Fruit fly (Drosophila melanogaster): ENCODE data around the gene CG7058.

The CG7058 gene

dm6 chrX:18806365-18806764, at the start of gene CG7058:
Gene CG7058, plus strand, starts transcription at chrX:18806694.
- TF ChIP-seq CG32006 (GFP tag; optimal IDR thresholded peaks at IDR 0.05): no peak
- TF ChIP-seq CG34406 (GFP tag; optimal IDR thresholded peaks at IDR 0.05): no peak
- no peak for TF ChIP-seq achi (GFP tag; optimal IDR thresholded peaks at IDR 0.05)
- no peak for TF ChIP-seq cyc (GFP tag; optimal IDR thresholded peaks at IDR 0.05)
- TF ChIP-seq CG8632 (GFP tag; optimal IDR thresholded peaks at IDR 0.05): no peak
- TF ChIP-seq Ets96B (tag; optimal IDR thresholded peaks at IDR 0.05): no peak
- no peak for TF ChIP-seq Lpt (GFP tag; optimal IDR thresholded peaks at IDR 0.05)
- TF ChIP-seq Sox15 (GFP tag; optimal IDR thresholded peaks at IDR 0.05): no peak
- no peak for TF ChIP-seq CG3919 (GFP tag; optimal IDR thresholded peaks at IDR 0.05)
- no peak for TF ChIP-seq fkh (GFP tag; optimal IDR thresholded peaks at IDR 0.05)
- no peak for TF ChIP-seq Met (GFP tag; optimal IDR thresholded peaks at IDR 0.05)
- TF ChIP-seq CG11762 (GFP tag; optimal IDR thresholded peaks at IDR 0.05; ENCODE audit: insufficient read depth): no peak

- TF ChIP-seq Blimp-1 (GFP tag; optimal IDR thresholded peaks at IDR 0.05): no peak
- TF ChIP-seq Hr38 (GFP tag; optimal IDR thresholded peaks at IDR 0.05): no peak
- no peak for TF ChIP-seq CG7368 (GFP tag; optimal IDR thresholded peaks at IDR 0.05)
- TF ChIP-seq net (GFP tag; optimal IDR thresholded peaks at IDR 0.05): no peak
- TF ChIP-seq Lpt (GFP tag; optimal IDR thresholded peaks at IDR 0.05): no peak
- no peak for TF ChIP-seq achi (GFP tag; optimal IDR thresholded peaks at IDR 0.05)
- TF ChIP-seq CG11902 (GFP tag; optimal IDR thresholded peaks at IDR 0.05): no peak
- no peak for TF ChIP-seq Gug (GFP tag; IDR thresholded peaks at IDR 0.05)
- no peak for TF ChIP-seq eg (GFP tag; IDR thresholded peaks at IDR 0.05)
- TF ChIP-seq cyc (GFP tag; optimal IDR thresholded peaks at IDR 0.05): no peak
- TF ChIP-seq CG3032 (tag; optimal IDR thresholded peaks at IDR 0.05): no peak
- TF ChIP-seq CG9139 (GFP tag; optimal IDR thresholded peaks at IDR 0.05): no peak
- no peak for TF ChIP-seq esn (GFP tag; optimal IDR thresholded peaks at IDR 0.05)
- no peak for TF ChIP-seq CG8632 (GFP tag; optimal IDR thresholded peaks at IDR 0.05)
- TF ChIP-seq ss (GFP tag; optimal IDR thresholded peaks at IDR 0.05): no peak
These were observed 35.1 kb upstream of the CG7058 start for dm6 chrX:18771356-18771755.

- peak; percentile 45 for TF ChIP-seq Eip78C (GFP tag)
- TF ChIP-seq CG6276 (GFP tag; optimal IDR thresholded peaks at IDR 0.05): no peak
- no peak for TF ChIP-seq CG8319 (GFP tag; optimal IDR thresholded peaks at IDR 0.05)
- TF ChIP-seq Hr38 (GFP tag; optimal IDR thresholded peaks at IDR 0.05): no peak
- no peak for TF ChIP-seq CG32006 (GFP tag; optimal IDR thresholded peaks at IDR 0.05)
- no peak for TF ChIP-seq CG11294 (GFP tag; IDR thresholded peaks at IDR 0.05)
- TF ChIP-seq Eip75B (GFP tag; optimal IDR thresholded peaks at IDR 0.05): no peak
- no peak for TF ChIP-seq Eip93F (GFP tag; optimal IDR thresholded peaks at IDR 0.05)
- TF ChIP-seq Lpt (GFP tag; optimal IDR thresholded peaks at IDR 0.05): no peak
- TF ChIP-seq spab (GFP tag; optimal IDR thresholded peaks at IDR 0.05): no peak
- no peak for TF ChIP-seq CG15336 (GFP tag; IDR thresholded peaks at IDR 0.05)
- TF ChIP-seq CG8119 (GFP tag; IDR thresholded peaks at IDR 0.05): no peak
- TF ChIP-seq ss (GFP tag; optimal IDR thresholded peaks at IDR 0.05): peak in 1 of 2 experiments; percentile 17
- TF ChIP-seq CG6163 (GFP tag; IDR thresholded peaks at IDR 0.05): no peak
- TF ChIP-seq CG11902 (GFP tag; optimal IDR thresholded peaks at IDR 0.05): no peak
- TF ChIP-seq CG3032 (tag; optimal IDR thresholded peaks at IDR 0.05): no peak
- TF ChIP-seq svp (GFP tag): peak; percentile 53
- TF ChIP-seq dac (GFP tag; optimal IDR thresholded peaks at IDR 0.05): no peak
- TF ChIP-seq Gug (GFP tag; IDR thresholded peaks at IDR 0.05): no peak
- TF ChIP-seq CG11762 (GFP tag; optimal IDR thresholded peaks at IDR 0.05; ENCODE audit: insufficient read depth): no peak
- no peak for TF ChIP-seq acj6 (GFP tag; optimal IDR thresholded peaks at IDR 0.05)
These were observed 34.5 kb upstream of the CG7058 start for dm6 chrX:18771995-18772394.

dm6 chrX:18773817-18774216, 32.7 kb upstream of the CG7058 start, which contains the start of gene CCKLR-17D3:
Gene CCKLR-17D3, minus strand, starts transcription at chrX:18774027.
- TF ChIP-seq eg (GFP tag; IDR thresholded peaks at IDR 0.05) (0 out of 3 replicates have a peak, but pooled peaks have one; percentile 21), CG3032 (tag; optimal IDR thresholded peaks at IDR 0.05) (no peak)
